Fruit fly (Drosophila melanogaster) whole organism, embryonic: Measurements from ENCODE around the gene CG4570.

ENCODE experiments used
- B-H2 ChIP-seq: fragments of 200-800 bp; sonication (Bioruptor generic); optimal IDR thresholded peaks from 2 replicates; lab custom pipeline; 2018; ENCODE audit warnings: missing biosample characterization, mild to moderate bottlenecking, missing genetic modification characterization
- CG10321 ChIP-seq: fragments of 200-800 bp; sonication (Bioruptor generic); IDR thresholded peaks from 2 replicates; pipeline ENCODE4 v1.3.6; 2022; ENCODE audit warnings: missing biosample characterization, missing genetic modification characterization
- CG11695 ChIP-seq: fragments of 200-800 bp; sonication (Bioruptor generic); IDR thresholded peaks from 3 replicates; pipeline ENCODE4 v1.3.6; 2022; ENCODE audit warnings: missing biosample characterization, missing genetic modification characterization
- CG11723 ChIP-seq: fragments of 200-800 bp; sonication (Bioruptor generic); optimal IDR thresholded peaks from 2 replicates; lab custom pipeline; 2017; ENCODE audit warnings: missing biosample characterization, mild to moderate bottlenecking, missing genetic modification characterization
- CG14050 ChIP-seq: fragments of 200-800 bp; sonication (Bioruptor generic); IDR thresholded peaks from 3 replicates; pipeline ENCODE4 v1.3.6; 2022; ENCODE audit warnings: missing biosample characterization, missing genetic modification characterization
- CG1602 ChIP-seq: fragments of 200-800 bp; sonication (Bioruptor generic); optimal IDR thresholded peaks from 3 replicates; lab custom pipeline; 2016; ENCODE audit warnings: missing biosample characterization, missing genetic modification characterization
- CG1647 ChIP-seq: fragments of 200-800 bp; sonication (Bioruptor generic); optimal IDR thresholded peaks from 3 replicates; lab custom pipeline; 2016; ENCODE audit warnings: missing biosample characterization, missing genetic modification characterization
- CG16863 ChIP-seq: fragments of 200-800 bp; sonication (Bioruptor generic); optimal IDR thresholded peaks from 3 replicates; lab custom pipeline; 2016; ENCODE audit warnings: missing biosample characterization, missing genetic modification characterization
- CG1792 ChIP-seq: fragments of 200-800 bp; sonication (Bioruptor generic); optimal IDR thresholded peaks from 2 replicates; lab custom pipeline; 2016; ENCODE audit warnings: missing biosample characterization, missing genetic modification characterization
- CG18011 ChIP-seq: fragments of 200-800 bp; sonication (Bioruptor generic); optimal IDR thresholded peaks from 2 replicates; lab custom pipeline; 2017; ENCODE audit warnings: missing biosample characterization, missing genetic modification characterization, mild to moderate bottlenecking, moderate library complexity, missing genotype
- CG18619 ChIP-seq: fragments of 200-800 bp; sonication (Bioruptor generic); optimal IDR thresholded peaks from 3 replicates; lab custom pipeline; 2017; ENCODE audit warnings: missing biosample characterization, mild to moderate bottlenecking, missing genetic modification characterization
- CG2712 ChIP-seq: fragments of 200-800 bp; optimal IDR thresholded peaks from 3 replicates; lab custom pipeline; 2019; ENCODE audit warnings: missing biosample characterization, mild to moderate bottlenecking, missing genetic modification characterization, moderate library complexity
- CG31388 ChIP-seq: fragments of 200-800 bp; sonication (Bioruptor generic); optimal IDR thresholded peaks from 2 replicates; lab custom pipeline; 2016; ENCODE audit warnings: missing biosample characterization, missing genetic modification characterization
- CG31441 ChIP-seq: fragments of 200-800 bp; sonication (Bioruptor generic); IDR thresholded peaks from 2 replicates; pipeline ENCODE4 v1.3.6; 2022; ENCODE audit warnings: missing biosample characterization, missing genetic modification characterization
- CG32772 ChIP-seq: fragments of 200-800 bp; sonication (Bioruptor generic); IDR thresholded peaks from 2 replicates; pipeline ENCODE4 v1.3.6; 2022; ENCODE audit warnings: missing biosample characterization, missing genetic modification characterization
- CG33213 ChIP-seq: fragments of 200-800 bp; sonication (Bioruptor generic); optimal IDR thresholded peaks from 3 replicates; lab custom pipeline; 2016; ENCODE audit warnings: missing biosample characterization, missing genetic modification characterization
- CG34422 ChIP-seq: fragments of 200-800 bp; sonication (Bioruptor generic); IDR thresholded peaks from 3 replicates; pipeline ENCODE4 v1.3.6; 2022; ENCODE audit warnings: missing biosample characterization, missing genetic modification characterization
- CG3995 ChIP-seq: fragments of 200-800 bp; sonication (Bioruptor generic); optimal IDR thresholded peaks from 3 replicates; lab custom pipeline; 2016; ENCODE audit warnings: missing biosample characterization, missing genetic modification characterization
- CG4328 ChIP-seq: fragments of 200-800 bp; sonication (Bioruptor generic); optimal IDR thresholded peaks from 3 replicates; lab custom pipeline; 2017; ENCODE audit warnings: missing biosample characterization, missing genetic modification reagents, missing genetic modification characterization
- CG4730 ChIP-seq: fragments of 200-800 bp; sonication (Bioruptor generic); IDR thresholded peaks from 2 replicates; pipeline ENCODE4 v1.3.6; 2022; ENCODE audit warnings: missing biosample characterization, missing genetic modification characterization
- CG6254 ChIP-seq: fragments of 200-800 bp; sonication (Bioruptor generic); optimal IDR thresholded peaks from 3 replicates; lab custom pipeline; 2017; ENCODE audit warnings: mild to moderate bottlenecking, missing biosample characterization, missing genetic modification reagents, missing genetic modification characterization
- CG6689 ChIP-seq: fragments of 200-800 bp; sonication (Bioruptor generic); IDR thresholded peaks from 2 replicates; pipeline ENCODE4 v1.3.6; 2022; ENCODE audit warnings: missing biosample characterization, missing genetic modification characterization
- CG6791 ChIP-seq: fragments of 200-800 bp; sonication (Bioruptor generic); IDR thresholded peaks from 3 replicates; pipeline ENCODE4 v1.3.6; 2022; ENCODE audit warnings: missing biosample characterization, missing genetic modification characterization; ENCODE audit not compliant: partially characterized antibody
- CG6854 ChIP-seq: fragments of 200-800 bp; sonication (Bioruptor generic); optimal IDR thresholded peaks from 3 replicates; lab custom pipeline; 2017; ENCODE audit warnings: missing biosample characterization, mild to moderate bottlenecking, missing genetic modification characterization
- CG7271 ChIP-seq: fragments of 200-800 bp; sonication (Bioruptor generic); optimal IDR thresholded peaks from 2 replicates; lab custom pipeline; 2018; ENCODE audit warnings: missing biosample characterization, mild to moderate bottlenecking, missing genetic modification characterization, moderate library complexity
- CG7556 ChIP-seq: fragments of 200-800 bp; sonication (Bioruptor generic); optimal IDR thresholded peaks from 2 replicates; lab custom pipeline; 2017; ENCODE audit warnings: missing biosample characterization, mild to moderate bottlenecking, missing genetic modification characterization
- CG7839 ChIP-seq: fragments of 200-800 bp; sonication (Bioruptor generic); optimal IDR thresholded peaks from 3 replicates; lab custom pipeline; 2018; ENCODE audit warnings: missing biosample characterization, mild to moderate bottlenecking, missing genetic modification characterization, moderate library complexity
- CG8281 ChIP-seq: fragments of 200-800 bp; sonication (Bioruptor generic); optimal IDR thresholded peaks from 2 replicates; lab custom pipeline; 2018; ENCODE audit warnings: missing biosample characterization, mild to moderate bottlenecking, missing genetic modification characterization, moderate library complexity
- Dfd ChIP-seq, 2 experiments: fragments of >200 bp; optimal IDR thresholded peaks; 2 replicates each; lab custom pipeline; 2017; ENCODE audit warnings: missing biosample characterization in 2 of 2, missing genetic modification characterization in 2 of 2
- Doc2 ChIP-seq: fragments of 200-800 bp; sonication (Bioruptor generic); IDR thresholded peaks from 2 replicates; pipeline ENCODE4 v1.3.6; 2022; ENCODE audit warnings: missing biosample characterization, missing genetic modification characterization
- Hand ChIP-seq: fragments of 200-800 bp; sonication (Bioruptor generic); optimal IDR thresholded peaks from 2 replicates; lab custom pipeline; 2017; ENCODE audit warnings: mild to moderate bottlenecking, missing biosample characterization, missing genetic modification reagents, missing genetic modification characterization
- MTF-1 ChIP-seq: fragments of 200-800 bp; sonication (Bioruptor generic); optimal IDR thresholded peaks from 2 replicates; lab custom pipeline; 2018; ENCODE audit warnings: missing biosample characterization, mild to moderate bottlenecking, missing genetic modification characterization, borderline replicate concordance
- Mad ChIP-seq: fragments of 200-800 bp; sonication (Bioruptor generic); optimal IDR thresholded peaks from 2 replicates; lab custom pipeline; 2016; ENCODE audit warnings: missing biosample characterization, missing genetic modification characterization
- NC2α ChIP-seq: fragments of 200-800 bp; sonication (Bioruptor generic); optimal IDR thresholded peaks from 2 replicates; lab custom pipeline; 2016; ENCODE audit warnings: missing biosample characterization, missing genetic modification characterization
- Neu2 ChIP-seq: fragments of 200-800 bp; sonication (Bioruptor generic); optimal IDR thresholded peaks from 3 replicates; lab custom pipeline; 2016; ENCODE audit warnings: missing biosample characterization, missing genetic modification characterization, borderline replicate concordance
- NfI ChIP-seq: fragments of 200-800 bp; sonication (Bioruptor generic); optimal IDR thresholded peaks from 3 replicates; lab custom pipeline; 2018; ENCODE audit warnings: missing biosample characterization, mild to moderate bottlenecking, missing genetic modification characterization, moderate library complexity
- PHDP ChIP-seq: fragments of 200-800 bp; sonication (Bioruptor generic); optimal IDR thresholded peaks from 3 replicates; lab custom pipeline; 2018; ENCODE audit warnings: missing biosample characterization, mild to moderate bottlenecking, missing genetic modification characterization, moderate library complexity
- TFAM ChIP-seq: fragments of 200-800 bp; sonication (Bioruptor generic); optimal IDR thresholded peaks from 2 replicates; lab custom pipeline; 2017; ENCODE audit warnings: missing biosample characterization, missing genetic modification characterization, inconsistent platforms
- da ChIP-seq: fragments of 200-800 bp; sonication (Bioruptor generic); optimal IDR thresholded peaks from 2 replicates; lab custom pipeline; 2016; ENCODE audit warnings: missing biosample characterization, missing genetic modification characterization
- dati ChIP-seq: fragments of 200-800 bp; sonication (Bioruptor generic); IDR thresholded peaks from 2 replicates; pipeline ENCODE4 v1.3.6; 2022; ENCODE audit warnings: missing biosample characterization, missing genetic modification characterization
- ftz-f1 ChIP-seq: fragments of 200-800 bp; sonication (Bioruptor generic); optimal IDR thresholded peaks from 2 replicates; lab custom pipeline; 2016; ENCODE audit warnings: missing biosample characterization, missing genetic modification characterization
- gro ChIP-seq: fragments of 200-800 bp; sonication (Bioruptor generic); optimal IDR thresholded peaks from 2 replicates; lab custom pipeline; 2016; ENCODE audit warnings: missing biosample characterization, missing genetic modification characterization
- h ChIP-seq: fragments of >200 bp; optimal IDR thresholded peaks from 2 replicates; lab custom pipeline; 2017
- insv ChIP-seq, 2 experiments: fragments of 200-800 bp; sonication (Bioruptor generic); optimal IDR thresholded peaks; 3 replicates each; lab custom pipeline; 2016 to 2018; ENCODE audit warnings: missing biosample characterization in 2 of 2, missing genetic modification characterization in 2 of 2
- lov ChIP-seq, 2 experiments: fragments of 200-800 bp in 1 of 2; fragments of >200 bp in 1 of 2; sonication (Bioruptor generic) in 1 of 2; IDR thresholded peaks in 1 of 2; optimal IDR thresholded peaks in 1 of 2; 2 replicates in 1 of 2; 3 replicates in 1 of 2; pipeline versions ENCODE4 v1.3.6 to Lab custom; 2017 to 2022; ENCODE audit warnings: missing biosample characterization in 1 of 2, missing genetic modification characterization in 1 of 2
- peb ChIP-seq: fragments of 200-800 bp; sonication (Bioruptor generic); IDR thresholded peaks from 2 replicates; pipeline ENCODE4 v1.3.6; 2022; ENCODE audit warnings: missing biosample characterization, missing genetic modification characterization
- pzg ChIP-seq: fragments of 200-800 bp; sonication (Bioruptor generic); optimal IDR thresholded peaks from 3 replicates; lab custom pipeline; 2018; ENCODE audit warnings: missing biosample characterization, mild to moderate bottlenecking, missing genetic modification characterization, moderate library complexity
- so ChIP-seq: fragments of 200-800 bp; sonication (Bioruptor generic); IDR thresholded peaks from 3 replicates; pipeline ENCODE4 v1.3.6; 2022; ENCODE audit warnings: missing biosample characterization, missing genetic modification characterization
- tio ChIP-seq: fragments of 200-800 bp; sonication (Bioruptor generic); optimal IDR thresholded peaks from 2 replicates; lab custom pipeline; 2017; ENCODE audit warnings: missing biosample characterization, missing genetic modification characterization, inconsistent platforms
- vfl ChIP-seq: fragments of 200-800 bp; sonication (Bioruptor generic); optimal IDR thresholded peaks from 2 replicates; lab custom pipeline; 2016; ENCODE audit warnings: missing biosample characterization, missing genetic modification characterization

Gene CG4570

DNA sequence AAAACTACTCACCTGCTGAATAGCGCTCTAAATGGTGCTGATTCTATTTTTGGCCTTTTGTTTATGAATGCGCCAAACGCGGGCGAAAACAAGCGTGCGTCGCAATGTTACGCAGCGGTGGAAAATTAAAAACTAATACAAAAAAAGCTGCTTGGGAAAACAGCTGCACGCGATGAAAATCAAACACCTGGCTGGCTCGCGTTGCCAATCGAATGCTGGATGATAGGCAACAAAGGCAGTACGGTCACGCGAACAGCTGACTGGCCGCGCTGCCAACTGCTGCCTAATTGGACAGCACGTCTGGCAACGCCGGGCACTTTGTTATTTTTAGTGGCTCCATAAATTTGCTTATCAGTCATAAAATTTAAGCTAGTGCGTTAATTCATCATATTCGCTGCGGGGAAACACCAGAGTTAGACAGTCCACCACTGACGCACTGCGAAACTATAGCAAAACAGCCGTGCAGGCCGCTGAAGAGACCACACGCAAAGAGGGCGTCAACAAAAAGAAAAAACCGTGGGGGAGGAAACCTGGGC, 11.9 kb downstream of the CG4570 start, which contains the start of the genes SelR and Tsp86D (continued):
- peak; percentile 27 for TF ChIP-seq CG33213 (GFP tag; lab: Kevin White, UChicago)
- TF ChIP-seq tio (GFP tag; lab: Kevin White, UChicago), result no peak
- TF ChIP-seq Dfd (GFP tag; optimal IDR thresholded peaks at IDR 0.05; lab: Kevin White, UChicago), result no peak
- no peak for TF ChIP-seq CG18619 (GFP tag; lab: Kevin White, UChicago)
- no peak for TF ChIP-seq Neu2 (GFP tag; lab: Kevin White, UChicago)
- TF ChIP-seq CG4730 (GFP tag; lab: Robert Waterston, UW), result no peak
- no peak for TF ChIP-seq CG32772
- TF ChIP-seq CG1792 (GFP tag; lab: Kevin White, UChicago), result no peak
- TF ChIP-seq pzg (GFP tag; lab: Kevin White, UChicago), result peak; percentile 97
- no peak for TF ChIP-seq CG31388
- no peak for TF ChIP-seq CG1602 (GFP tag; lab: Kevin White, UChicago)
- peak; percentile 84 for TF ChIP-seq B-H2 (GFP tag; lab: Kevin White, UChicago)
- no peak for TF ChIP-seq CG6254 (GFP tag; lab: Kevin White, UChicago)
- TF ChIP-seq CG8281 (tag; lab: Kevin White, UChicago), result no peak
- peak; percentile 61 for TF ChIP-seq gro (GFP tag; lab: Kevin White, UChicago)
- TF ChIP-seq CG31441 (GFP tag; lab: Robert Waterston, UW), result peak; percentile 52; the same call in 1 of the 2 replicates
- TF ChIP-seq vfl (GFP tag; lab: Kevin White, UChicago), result no peak
- TF ChIP-seq CG18011 (GFP tag; lab: Kevin White, UChicago), result no peak
- TF ChIP-seq MTF-1, result peak; percentile 55
- TF ChIP-seq CG7839, result peak; percentile 39
- TF ChIP-seq PHDP (tag; lab: Kevin White, UChicago), result peak; percentile 65
- TF ChIP-seq CG1647 (GFP tag; lab: Kevin White, UChicago), result no peak
- TF ChIP-seq CG11695 (GFP tag; lab: Robert Waterston, UW), result 0 out of 3 replicates have a peak, but pooled peaks have one; percentile 26
- peak; percentile 10 for TF ChIP-seq CG7271 (tag; lab: Kevin White, UChicago)
- peak; percentile 87 for TF ChIP-seq ftz-f1
- no peak for TF ChIP-seq Doc2
- no peak for TF ChIP-seq TFAM
- no peak for TF ChIP-seq peb (GFP tag; lab: Robert Waterston, UW)
- TF ChIP-seq CG11723 (GFP tag; lab: Kevin White, UChicago), result peak; percentile 29
- TF ChIP-seq CG2712 (tag; lab: Kevin White, UChicago), result peak; percentile 58
- no peak for TF ChIP-seq lov (optimal IDR thresholded peaks at IDR 0.05; lab: Kevin White, UChicago)
- peak; percentile 62; the same call in 1 of the 3 replicates for TF ChIP-seq lov (GFP tag; IDR thresholded peaks at IDR 0.05; lab: Robert Waterston, UW)
- no peak for TF ChIP-seq h
- TF ChIP-seq NfI (GFP tag; lab: Kevin White, UChicago), result peak; percentile 25
- TF ChIP-seq da (GFP tag; lab: Kevin White, UChicago), result peak; percentile 75
- TF ChIP-seq CG6854, result peak; percentile 42
- no peak for TF ChIP-seq CG6689 (GFP tag; lab: Robert Waterston, UW)
- TF ChIP-seq CG3995 (GFP tag; lab: Kevin White, UChicago), result no peak
- no peak for TF ChIP-seq CG7556
- no peak for TF ChIP-seq dati (GFP tag; lab: Robert Waterston, UW)
- peak; percentile 65 for TF ChIP-seq CG4328
- peak; percentile 70; the same call in 1 of the 3 replicates for TF ChIP-seq CG34422 (GFP tag; lab: Robert Waterston, UW)
- peak; percentile 64; the same call in 2 of the 3 replicates for TF ChIP-seq CG6791 (GFP tag; lab: Robert Waterston, UW)
- no peak for TF ChIP-seq CG10321
- no peak for TF ChIP-seq CG16863
- peak in 1 of 2 experiments; percentile 35 for TF ChIP-seq insv (GFP tag; optimal IDR thresholded peaks at IDR 0.05; lab: Kevin White, UChicago)
- TF ChIP-seq NC2α, result no peak
- TF ChIP-seq Hand (GFP tag; lab: Kevin White, UChicago), result peak; percentile 9
- no peak for TF ChIP-seq CG14050 (GFP tag; lab: Robert Waterston, UW)
- no peak; the same call in 2 of the 3 replicates for TF ChIP-seq so (GFP tag; lab: Robert Waterston, UW)
- no peak for TF ChIP-seq Mad (GFP tag; lab: Kevin White, UChicago)
